Worm (Caenorhabditis elegans) whole organism, late embryonic: ENCODE results near the gene Y97E10AR.6.

Source experiments
- C38D4.7 ChIP-seq: fragments of 200-800 bp; sonication (Bioruptor generic); optimal IDR thresholded peaks from 2 replicates; lab custom pipeline; 2018; ENCODE audit warnings: mild to moderate bottlenecking, missing genetic modification characterization, moderate library complexity, missing compliant biosample characterization
- F13H6.1 ChIP-seq: sonication (generic microtip); optimal IDR thresholded peaks from 2 replicates; lab custom pipeline; 2016; ENCODE audit warnings: missing genetic modification characterization, missing compliant biosample characterization
- K09A11.1 ChIP-seq: sonication (generic microtip); optimal IDR thresholded peaks from 2 replicates; lab custom pipeline; 2017; ENCODE audit warnings: antibody characterized with exemption, mild to moderate bottlenecking, missing genetic modification characterization, missing compliant biosample characterization; ENCODE audit not compliant: insufficient read depth
- T23F11.4 ChIP-seq: fragments of 200-800 bp; sonication (Bioruptor generic); optimal IDR thresholded peaks from 2 replicates; lab custom pipeline; 2018; ENCODE audit warnings: mild to moderate bottlenecking, missing genetic modification characterization, missing compliant biosample characterization
- ahr-1 ChIP-seq: sonication (generic microtip); optimal IDR thresholded peaks from 2 replicates; lab custom pipeline; 2016; ENCODE audit warnings: missing genetic modification characterization, missing compliant biosample characterization
- ceh-19 ChIP-seq: fragments of 200-800 bp; sonication (Bioruptor generic); optimal IDR thresholded peaks from 2 replicates; lab custom pipeline; 2018; ENCODE audit warnings: mild to moderate bottlenecking, missing genetic modification characterization, missing compliant biosample characterization
- ceh-24 ChIP-seq: sonication (generic microtip); optimal IDR thresholded peaks from 2 replicates; lab custom pipeline; 2016; ENCODE audit warnings: mild to moderate bottlenecking, missing genetic modification characterization, missing compliant biosample characterization
- ceh-31 ChIP-seq: sonication (generic microtip); optimal IDR thresholded peaks from 2 replicates; lab custom pipeline; 2016; ENCODE audit warnings: missing genetic modification characterization, missing compliant biosample characterization
- ceh-34 ChIP-seq: sonication (generic microtip); optimal IDR thresholded peaks from 2 replicates; lab custom pipeline; 2016; ENCODE audit warnings: mild to moderate bottlenecking, missing genetic modification characterization, missing compliant biosample characterization
- ceh-45 ChIP-seq: fragments of 200-800 bp; sonication (Bioruptor generic); IDR thresholded peaks from 2 replicates; pipeline ENCODE4 v1.3.6; 2022; ENCODE audit warnings: missing genetic modification reagents, missing genetic modification characterization, missing compliant biosample characterization
- ceh-48 ChIP-seq: sonication (generic microtip); optimal IDR thresholded peaks from 2 replicates; lab custom pipeline; 2016; ENCODE audit warnings: missing genetic modification characterization, inconsistent platforms, missing compliant biosample characterization
- ceh-6 ChIP-seq: fragments of 200-800 bp; sonication (Bioruptor generic); optimal IDR thresholded peaks from 2 replicates; lab custom pipeline; 2018; ENCODE audit warnings: mild to moderate bottlenecking, missing genetic modification characterization, missing compliant biosample characterization
- ceh-9 ChIP-seq: sonication (generic microtip); optimal IDR thresholded peaks from 2 replicates; lab custom pipeline; 2016; ENCODE audit warnings: mild to moderate bottlenecking, missing genetic modification characterization, inconsistent platforms, missing compliant biosample characterization
- dve-1 ChIP-seq: sonication (generic microtip); optimal IDR thresholded peaks from 2 replicates; lab custom pipeline; 2017; ENCODE audit warnings: antibody characterized with exemption, mild to moderate bottlenecking, missing genetic modification characterization, missing compliant biosample characterization
- elt-2 ChIP-seq: sonication (generic microtip); optimal IDR thresholded peaks from 2 replicates; lab custom pipeline; 2016; ENCODE audit warnings: missing genetic modification reagents, missing genetic modification characterization, missing compliant biosample characterization
- ets-4 ChIP-seq: sonication (generic microtip); optimal IDR thresholded peaks from 2 replicates; lab custom pipeline; 2016; ENCODE audit warnings: missing genetic modification characterization, missing compliant biosample characterization
- fkh-6 ChIP-seq: sonication (generic microtip); optimal IDR thresholded peaks from 2 replicates; lab custom pipeline; 2016; ENCODE audit warnings: missing genetic modification characterization, missing compliant biosample characterization
- hlh-15 ChIP-seq: sonication (generic microtip); optimal IDR thresholded peaks from 2 replicates; lab custom pipeline; 2016; ENCODE audit warnings: missing genetic modification characterization, missing compliant biosample characterization
- hlh-30 ChIP-seq: sonication (generic microtip); optimal IDR thresholded peaks from 2 replicates; lab custom pipeline; 2017; ENCODE audit warnings: antibody characterized with exemption, missing genetic modification characterization, missing compliant biosample characterization; ENCODE audit not compliant: insufficient read depth
- hlh-6 ChIP-seq: sonication (generic microtip); optimal IDR thresholded peaks from 2 replicates; lab custom pipeline; 2016; ENCODE audit warnings: missing genotype, missing genetic modification characterization, missing compliant biosample characterization
- lim-6 ChIP-seq: sonication (generic microtip); optimal IDR thresholded peaks from 2 replicates; lab custom pipeline; 2016; ENCODE audit warnings: missing genetic modification characterization, missing compliant biosample characterization
- madf-2 ChIP-seq: sonication (generic microtip); optimal IDR thresholded peaks from 2 replicates; lab custom pipeline; 2017; ENCODE audit warnings: missing genetic modification characterization, missing compliant biosample characterization
- mec-3 ChIP-seq: sonication (generic microtip); optimal IDR thresholded peaks from 2 replicates; lab custom pipeline; 2016; ENCODE audit warnings: borderline replicate concordance, missing genetic modification characterization, missing compliant biosample characterization
- nhr-232 ChIP-seq: sonication (generic microtip); optimal IDR thresholded peaks from 2 replicates; lab custom pipeline; 2016; ENCODE audit warnings: missing genetic modification characterization, missing compliant biosample characterization
- npax-4 ChIP-seq: sonication (generic microtip); optimal IDR thresholded peaks from 2 replicates; lab custom pipeline; 2016; ENCODE audit warnings: missing genetic modification characterization, missing compliant biosample characterization
- pax-1 ChIP-seq: fragments of 150-350 bp; optimal IDR thresholded peaks from 2 replicates; lab custom pipeline; 2014; ENCODE audit warnings: missing biosample characterization, missing genetic modification characterization
- pha-4 ChIP-seq: fragments of 150-350 bp; optimal IDR thresholded peaks from 2 replicates; lab custom pipeline; 2018; ENCODE audit warnings: missing biosample characterization, missing genetic modification reagents, missing genetic modification characterization
- rnt-1 ChIP-seq: sonication (generic microtip); optimal IDR thresholded peaks from 2 replicates; lab custom pipeline; 2016; ENCODE audit warnings: missing genetic modification characterization, missing compliant biosample characterization
- sdc-2 ChIP-seq: sonication (generic microtip); optimal IDR thresholded peaks from 2 replicates; lab custom pipeline; 2016; ENCODE audit warnings: missing genotype, missing genetic modification characterization, missing compliant biosample characterization
- sox-2 ChIP-seq: fragments of 200-800 bp; sonication (Bioruptor generic); IDR thresholded peaks from 2 replicates; pipeline ENCODE4 v1.3.6; 2022; ENCODE audit warnings: missing genetic modification reagents, missing genetic modification characterization, missing compliant biosample characterization
- syd-9 ChIP-seq: sonication (generic microtip); optimal IDR thresholded peaks from 2 replicates; lab custom pipeline; 2016; ENCODE audit warnings: mild to moderate bottlenecking, missing genetic modification characterization, moderate library complexity, missing compliant biosample characterization
- tbx-2 ChIP-seq: sonication (generic microtip); optimal IDR thresholded peaks from 2 replicates; lab custom pipeline; 2016; ENCODE audit warnings: missing genetic modification characterization, missing compliant biosample characterization
- tbx-7 ChIP-seq: sonication (generic microtip); optimal IDR thresholded peaks from 2 replicates; lab custom pipeline; 2016; ENCODE audit warnings: missing genotype, missing genetic modification characterization, missing compliant biosample characterization
- ttx-3 ChIP-seq: sonication (generic microtip); optimal IDR thresholded peaks from 2 replicates; lab custom pipeline; 2016; ENCODE audit warnings: missing genetic modification reagents, missing genetic modification characterization, missing compliant biosample characterization
- zip-5 ChIP-seq: sonication (generic microtip); optimal IDR thresholded peaks from 2 replicates; lab custom pipeline; 2016; ENCODE audit warnings: missing genetic modification characterization, missing compliant biosample characterization

The Y97E10AR.6 gene

DNA sequence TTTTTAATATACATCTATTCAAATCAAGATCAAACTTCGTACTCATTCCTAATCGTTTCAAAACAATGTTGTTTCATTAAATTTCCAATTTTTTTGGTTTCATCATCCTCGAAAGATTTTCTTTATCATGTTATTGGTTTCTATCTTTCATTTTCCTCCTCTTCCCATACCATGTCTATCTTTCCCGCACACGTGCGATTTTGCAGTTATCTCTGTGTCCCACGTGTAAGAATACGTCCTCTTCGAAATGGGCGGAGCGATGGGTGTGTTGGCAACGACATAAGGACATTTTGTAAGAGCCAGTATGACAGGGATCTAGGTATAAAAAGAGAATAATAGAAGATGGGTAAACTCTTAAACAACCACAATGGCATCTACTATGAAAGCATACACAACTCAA lies 12.6 kb upstream of the Y97E10AR.6 start, which contains the start of gene F43H9.4:
F43H9.4 (plus strand) TSS at position 366 of the 400 bp plus-strand sequence.
- no peak for TF ChIP-seq hlh-6
- no peak for TF ChIP-seq lim-6 (tag; lab: Kevin White, UChicago)
- no peak for TF ChIP-seq ets-4 (tag; lab: Kevin White, UChicago)
- no peak for TF ChIP-seq nhr-232 (tag; lab: Kevin White, UChicago)
- TF ChIP-seq sdc-2: no peak
- no peak for TF ChIP-seq K09A11.1 (tag; lab: Kevin White, UChicago)
- TF ChIP-seq tbx-2 (tag; lab: Kevin White, UChicago): no peak
- TF ChIP-seq ceh-34 (tag; lab: Kevin White, UChicago): no peak
- TF ChIP-seq mec-3: no peak
- no peak for TF ChIP-seq F13H6.1 (tag; lab: Kevin White, UChicago)

DNA sequence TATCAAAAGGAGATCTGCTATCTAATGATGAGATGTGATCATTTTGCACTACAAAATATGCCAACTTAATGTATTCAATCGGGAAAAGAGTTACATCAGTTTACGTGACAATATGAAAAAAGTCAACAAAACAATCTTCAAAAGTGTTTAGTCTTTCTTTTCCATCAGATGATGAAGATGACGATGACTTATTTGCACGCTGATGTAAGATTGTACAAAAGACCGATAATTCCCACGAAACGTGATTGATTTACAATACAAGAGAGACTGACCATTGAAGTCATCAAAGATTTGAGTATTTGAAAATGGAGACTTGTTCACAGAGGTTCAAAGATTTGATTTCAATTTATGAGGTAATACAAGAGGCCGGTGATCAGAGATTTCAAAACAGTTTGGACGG lies 11.5 kb upstream of the Y97E10AR.6 start:
- TF ChIP-seq ceh-6 (GFP tag; lab: Kevin White, UChicago) (no peak), sox-2 (GFP tag; lab: Robert Waterston, UW) (no peak), syd-9 (tag; lab: Kevin White, UChicago) (no peak), pax-1 (tag; lab: Kevin White, UChicago) (no peak)

DNA sequence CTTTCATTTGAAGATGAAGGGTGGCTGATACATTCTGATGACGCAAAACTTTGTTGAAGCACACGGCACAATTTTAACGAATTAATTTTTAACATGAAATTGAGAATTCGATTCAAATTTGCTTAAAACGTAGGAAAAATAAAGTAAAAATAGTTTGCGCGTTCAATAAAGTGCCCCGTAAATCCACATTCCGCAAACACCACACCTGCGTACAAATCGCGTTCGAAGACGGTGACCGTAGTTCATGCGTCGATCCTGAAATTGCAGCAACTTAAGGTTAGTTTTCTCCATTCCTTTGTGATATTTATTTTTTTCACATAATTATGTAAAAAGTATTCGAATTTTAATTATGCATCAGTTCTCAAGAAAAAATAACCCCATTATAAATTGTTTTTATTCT lies 11.0 kb upstream of the Y97E10AR.6 start, which contains the start of gene F43H9.3:
F43H9.3 (minus strand) TSS at position 189 of the 400 bp plus-strand sequence.
- TF ChIP-seq ets-4 (tag; lab: Kevin White, UChicago) (no peak), ceh-19 (GFP tag; lab: Kevin White, UChicago) (no peak), zip-5 (tag; lab: Kevin White, UChicago) (no peak), pha-4 (tag; lab: Kevin White, UChicago) (no peak), ceh-31 (tag; lab: Kevin White, UChicago) (no peak), ceh-48 (tag; lab: Kevin White, UChicago) (no peak), fkh-6 (tag; lab: Kevin White, UChicago) (no peak), hlh-30 (tag; lab: Kevin White, UChicago) (no peak), madf-2 (no peak), nhr-232 (tag; lab: Kevin White, UChicago) (no peak), dve-1 (no peak), tbx-7 (tag; lab: Kevin White, UChicago) (no peak), npax-4 (tag; lab: Kevin White, UChicago) (no peak), ceh-9 (no peak), F13H6.1 (tag; lab: Kevin White, UChicago) (no peak), hlh-6 (no peak), hlh-15 (tag; lab: Kevin White, UChicago) (no peak)

DNA sequence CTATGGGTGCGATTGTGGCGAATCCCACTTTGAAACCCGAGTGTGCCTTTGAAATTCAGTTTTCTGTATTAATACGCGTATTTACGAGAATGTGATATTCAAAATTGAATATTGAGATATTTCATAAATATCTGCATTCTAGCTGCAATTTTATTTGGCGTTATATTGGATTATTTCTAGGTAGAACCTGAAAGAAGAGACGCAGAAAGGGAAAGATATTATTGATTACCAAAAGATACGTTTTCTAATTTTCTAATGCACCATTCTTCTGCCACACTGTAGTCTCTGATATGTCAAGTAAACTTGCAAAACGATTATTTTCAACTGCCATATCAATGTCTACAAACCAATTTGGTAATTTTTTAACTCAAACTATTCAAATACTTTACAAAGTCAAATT lies 8.3 kb upstream of the Y97E10AR.6 start, which contains the start of gene ech-3:
ech-3 (plus strand) TSS at position 178 of the 400 bp plus-strand sequence.
- TF ChIP-seq T23F11.4 (no peak), rnt-1 (tag; lab: Kevin White, UChicago) (no peak), C38D4.7 (GFP tag; lab: Kevin White, UChicago) (no peak), ceh-19 (GFP tag; lab: Kevin White, UChicago) (no peak)

DNA sequence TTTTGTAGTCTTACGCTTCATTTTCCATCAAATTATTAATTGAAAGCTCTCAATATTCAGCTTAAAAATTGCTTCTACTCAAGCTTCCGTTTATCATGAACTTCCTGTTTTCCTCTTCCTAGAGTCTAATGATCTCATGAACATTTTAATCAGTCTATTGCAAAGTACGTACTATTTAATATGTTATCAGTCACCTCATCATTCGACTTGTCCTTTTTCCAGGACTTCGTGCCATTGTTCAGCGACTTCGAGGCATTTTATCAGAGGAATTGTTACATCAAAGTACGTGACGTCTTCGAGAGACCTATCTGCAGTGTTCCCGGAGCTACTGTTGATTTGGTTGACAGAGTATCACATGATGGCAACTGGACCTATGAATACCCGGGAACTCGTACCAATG lies 6.0 kb upstream of the Y97E10AR.6 start:
- peak; percentile 18 for TF ChIP-seq hlh-30 (tag; lab: Kevin White, UChicago)
- TF ChIP-seq ahr-1: no peak
- no peak for TF ChIP-seq K09A11.1 (tag; lab: Kevin White, UChicago)

DNA sequence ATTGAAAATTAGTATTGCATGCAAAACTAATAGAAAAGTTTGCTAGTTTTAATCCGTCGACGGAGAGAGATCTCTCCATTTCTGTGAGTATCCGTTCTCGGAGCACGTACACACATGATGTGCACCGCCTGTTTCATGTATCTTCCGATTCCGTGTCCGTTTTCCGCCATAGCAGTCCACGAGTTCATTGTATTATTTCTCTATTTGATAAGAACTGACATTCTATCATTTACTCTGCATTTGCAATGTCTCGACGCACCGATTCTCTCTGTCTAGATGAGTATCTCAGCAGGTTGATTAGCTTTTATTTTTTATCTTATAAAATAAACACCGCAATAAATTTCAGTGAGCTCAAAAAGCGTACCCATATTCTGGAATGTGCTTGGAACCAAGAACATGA lies 5.2 kb upstream of the Y97E10AR.6 start:
- no peak for TF ChIP-seq ceh-45 (GFP tag; lab: Robert Waterston, UW)
- no peak for TF ChIP-seq sdc-2
- TF ChIP-seq lim-6 (tag; lab: Kevin White, UChicago): no peak
- TF ChIP-seq ceh-24 (tag; lab: Kevin White, UChicago): no peak
- no peak for TF ChIP-seq nhr-232 (tag; lab: Kevin White, UChicago)
- no peak for TF ChIP-seq ttx-3 (tag; lab: Kevin White, UChicago)
- no peak for TF ChIP-seq elt-2 (tag; lab: Kevin White, UChicago)
